Worm (Caenorhabditis elegans): ENCODE data around the gene sft-4.

DNA sequence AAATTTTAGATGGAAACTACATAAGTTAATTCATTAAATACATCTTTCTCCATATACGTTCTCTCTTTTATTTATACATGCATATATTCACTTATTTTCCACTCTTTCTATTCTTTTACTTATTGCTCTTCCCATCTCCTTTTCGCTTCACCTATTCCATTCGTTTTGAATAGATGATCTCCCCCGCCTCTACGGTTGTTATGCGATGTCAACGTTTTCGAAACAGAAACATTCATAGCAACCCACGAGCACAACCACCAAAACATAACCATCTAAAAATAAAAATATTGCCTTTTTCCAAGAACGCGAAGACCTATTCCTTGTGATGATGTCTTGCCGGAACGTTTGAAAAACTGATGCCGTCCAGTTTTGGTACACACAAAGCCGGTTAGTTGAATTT is 7.1 kb downstream of the sft-4 start, which contains the start of gene sym-3:
- TF ChIP-seq ztf-23 (GFP tag; IDR thresholded peaks at IDR 0.05) (no peak), flt-1 (GFP tag; IDR thresholded peaks at IDR 0.05) (no peak), med-1 (GFP tag; optimal IDR thresholded peaks at IDR 0.05; ENCODE audit: insufficient read depth) (no peak), tab-1 (GFP tag; IDR thresholded peaks at IDR 0.05) (no peak), ref-1 (GFP tag; conservative IDR thresholded peaks at IDR 0.05) (no peak), ztf-29 (GFP tag; IDR thresholded peaks at IDR 0.05) (no peak), cog-1 (tag; optimal IDR thresholded peaks at IDR 0.05) (no peak), klf-2 (GFP tag; conservative IDR thresholded peaks at IDR 0.05) (no peak)
